Worm (Caenorhabditis elegans) whole organism, L2 larva: ENCODE results near the gene F25D1.3.

Experiments used
- C34F6.9 ChIP-seq: fragments of 150-350 bp; optimal IDR thresholded peaks from 2 replicates; lab custom pipeline; 2014; ENCODE audit warnings: missing biosample characterization, missing genetic modification characterization
- F13H6.1 ChIP-seq: sonication (generic microtip); optimal IDR thresholded peaks from 2 replicates; lab custom pipeline; 2016; ENCODE audit warnings: missing genetic modification characterization, missing compliant biosample characterization
- R02D3.7 ChIP-seq: fragments of 150-350 bp; optimal IDR thresholded peaks from 2 replicates; lab custom pipeline; 2014; ENCODE audit warnings: missing biosample characterization, missing genetic modification characterization
- Y55F3AM.14 ChIP-seq: fragments of 200-800 bp; sonication (Bioruptor generic); optimal IDR thresholded peaks from 2 replicates; lab custom pipeline; 2018; ENCODE audit warnings: mild to moderate bottlenecking, missing genetic modification characterization, missing compliant biosample characterization
- ZK546.5 ChIP-seq: sonication (generic microtip); optimal IDR thresholded peaks from 2 replicates; lab custom pipeline; 2017; ENCODE audit warnings: missing biosample characterization, missing genetic modification characterization
- aly-2 ChIP-seq: fragments of 150-350 bp; optimal IDR thresholded peaks from 2 replicates; lab custom pipeline; 2014; ENCODE audit warnings: missing biosample characterization, missing genetic modification characterization
- blmp-1 ChIP-seq: sonication (generic microtip); optimal IDR thresholded peaks from 2 replicates; lab custom pipeline; 2017; ENCODE audit warnings: missing genetic modification characterization, mild to moderate bottlenecking, missing compliant biosample characterization, antibody characterized with exemption, moderate library complexity; ENCODE audit not compliant: insufficient read depth
- ceh-16 ChIP-seq: fragments of 150-350 bp; optimal IDR thresholded peaks from 2 replicates; lab custom pipeline; 2014; ENCODE audit warnings: missing biosample characterization, missing genetic modification characterization
- crh-2 ChIP-seq: sonication (generic microtip); optimal IDR thresholded peaks from 2 replicates; lab custom pipeline; 2017; ENCODE audit warnings: missing biosample characterization, missing genetic modification characterization
- egl-27 ChIP-seq: sonication (generic microtip); optimal IDR thresholded peaks from 3 replicates; lab custom pipeline; 2017; ENCODE audit warnings: missing biosample characterization, missing genetic modification reagents, missing genetic modification characterization
- elt-1 ChIP-seq: fragments of 150-350 bp; optimal IDR thresholded peaks from 2 replicates; lab custom pipeline; 2014; ENCODE audit warnings: missing biosample characterization, missing genetic modification characterization
- elt-3 ChIP-seq: sonication (generic microtip); optimal IDR thresholded peaks from 2 replicates; lab custom pipeline; 2017; ENCODE audit warnings: missing biosample characterization, missing genetic modification characterization
- fos-1 ChIP-seq: fragments of 150-350 bp; optimal IDR thresholded peaks from 2 replicates; lab custom pipeline; 2014; ENCODE audit warnings: missing biosample characterization, missing genetic modification characterization
- gmeb-1 ChIP-seq: fragments of 150-350 bp; optimal IDR thresholded peaks from 2 replicates; lab custom pipeline; 2014; ENCODE audit warnings: missing biosample characterization, missing genetic modification characterization
- lin-11 ChIP-seq: fragments of 150-350 bp; sonication (generic microtip); optimal IDR thresholded peaks from 2 replicates; lab custom pipeline; 2014; ENCODE audit warnings: missing biosample characterization, missing genetic modification characterization, inconsistent platforms, mixed read lengths
- lin-39 ChIP-seq: fragments of 150-350 bp; optimal IDR thresholded peaks from 2 replicates; lab custom pipeline; 2014; ENCODE audit warnings: missing biosample characterization, missing genetic modification reagents, missing genetic modification characterization
- mbf-1 ChIP-seq: sonication (generic microtip); optimal IDR thresholded peaks from 2 replicates; lab custom pipeline; 2017; ENCODE audit warnings: missing biosample characterization, missing genetic modification characterization
- nhr-11 ChIP-seq: fragments of 150-350 bp; optimal IDR thresholded peaks from 2 replicates; lab custom pipeline; 2014; ENCODE audit warnings: missing biosample characterization, missing genetic modification characterization
- nhr-12 ChIP-seq: fragments of 150-350 bp; optimal IDR thresholded peaks from 2 replicates; lab custom pipeline; 2014; ENCODE audit warnings: missing biosample characterization, missing genetic modification characterization
- nhr-21 ChIP-seq: fragments of 150-350 bp; optimal IDR thresholded peaks from 2 replicates; lab custom pipeline; 2014; ENCODE audit warnings: missing biosample characterization, missing genetic modification characterization
- nhr-23 ChIP-seq: fragments of 150-350 bp; optimal IDR thresholded peaks from 2 replicates; lab custom pipeline; 2014; ENCODE audit warnings: missing biosample characterization, missing genetic modification reagents, missing genetic modification characterization
- nhr-25 ChIP-seq: fragments of 150-350 bp; sonication (generic microtip); optimal IDR thresholded peaks from 3 replicates; lab custom pipeline; 2014; ENCODE audit warnings: missing biosample characterization, missing genetic modification characterization
- nhr-6 ChIP-seq: fragments of 150-350 bp; optimal IDR thresholded peaks from 2 replicates; lab custom pipeline; 2014; ENCODE audit warnings: missing biosample characterization, missing genetic modification characterization
- peb-1 ChIP-seq: fragments of 150-350 bp; optimal IDR thresholded peaks from 2 replicates; lab custom pipeline; 2014; ENCODE audit warnings: missing biosample characterization, missing genetic modification characterization
- sma-3 ChIP-seq: sonication (generic microtip); optimal IDR thresholded peaks from 2 replicates; lab custom pipeline; 2016; ENCODE audit warnings: missing genetic modification reagents, missing genetic modification characterization, missing compliant biosample characterization
- sma-9 ChIP-seq, 2 experiments: fragments of 150-350 bp in 1 of 2; sonication (generic microtip) in 1 of 2; optimal IDR thresholded peaks; 2 replicates each; lab custom pipeline; 2014 to 2016; ENCODE audit warnings: missing genetic modification characterization in 2 of 2, mild to moderate bottlenecking in 1 of 2, missing biosample characterization in 1 of 2, missing compliant biosample characterization in 1 of 2, missing genetic modification reagents in 1 of 2, moderate library complexity in 1 of 2
- unc-39 ChIP-seq: fragments of 150-350 bp; optimal IDR thresholded peaks from 2 replicates; lab custom pipeline; 2014; ENCODE audit warnings: missing biosample characterization, missing genetic modification characterization
- unc-62 ChIP-seq: fragments of 150-350 bp; optimal IDR thresholded peaks from 2 replicates; lab custom pipeline; 2014; ENCODE audit warnings: missing biosample characterization, missing genetic modification reagents, missing genetic modification characterization
- zag-1 ChIP-seq: fragments of 150-350 bp; optimal IDR thresholded peaks from 2 replicates; lab custom pipeline; 2014; ENCODE audit warnings: missing biosample characterization, missing genetic modification characterization
- ztf-11 ChIP-seq: sonication (generic microtip); optimal IDR thresholded peaks from 2 replicates; lab custom pipeline; 2017; ENCODE audit warnings: missing biosample characterization, missing genetic modification characterization
- ztf-4 ChIP-seq: fragments of 150-350 bp; optimal IDR thresholded peaks from 2 replicates; lab custom pipeline; 2014; ENCODE audit warnings: missing biosample characterization, missing genetic modification characterization

The F25D1.3 gene

ce11 chrV:10548981-10549380 lies 20.5 kb downstream of the F25D1.3 start, which contains the start of gene srd-34:
TSS of gene srd-34 (minus strand) at chrV:10549081.
- TF ChIP-seq elt-1 (tag; lab: Kevin White, UChicago) (no peak), zag-1 (tag; lab: Kevin White, UChicago) (no peak), F13H6.1 (tag; lab: Kevin White, UChicago) (no peak), aly-2 (tag; lab: Kevin White, UChicago) (no peak), nhr-12 (tag; lab: Kevin White, UChicago) (no peak), lin-39 (tag; lab: Kevin White, UChicago) (no peak), crh-2 (tag; lab: Kevin White, UChicago) (no peak), ZK546.5 (tag; lab: Kevin White, UChicago) (no peak), nhr-21 (tag; lab: Kevin White, UChicago) (no peak), sma-9 (GFP tag; optimal IDR thresholded peaks at IDR 0.05; lab: Kevin White, UChicago) (no peak), sma-9 (tag; optimal IDR thresholded peaks at IDR 0.05; lab: Kevin White, UChicago) (no peak), egl-27 (no peak), unc-62 (GFP tag; lab: Kevin White, UChicago) (no peak), blmp-1 (tag; lab: Kevin White, UChicago) (no peak), ztf-11 (tag; lab: Kevin White, UChicago) (no peak), R02D3.7 (tag; lab: Kevin White, UChicago) (no peak), C34F6.9 (tag; lab: Kevin White, UChicago) (no peak), ceh-16 (no peak)

ce11 chrV:10549717-10550116 lies 21.2 kb downstream of the F25D1.3 start, which contains the start of gene F32G8.2:
TSS of gene F32G8.2 (plus strand) at chrV:10550017.
- TF ChIP-seq ceh-16 (no peak), ZK546.5 (tag; lab: Kevin White, UChicago) (no peak), unc-39 (tag; lab: Kevin White, UChicago) (no peak), nhr-23 (tag; lab: Kevin White, UChicago) (no peak)

ce11 chrV:10555239-10555638 lies 26.7 kb downstream of the F25D1.3 start, which contains the start of gene F32G8.3:
TSS of gene F32G8.3 (minus strand) at chrV:10555339.
- TF ChIP-seq nhr-21 (tag; lab: Kevin White, UChicago) (no peak), sma-9 (GFP tag; optimal IDR thresholded peaks at IDR 0.05; lab: Kevin White, UChicago) (no peak), sma-9 (tag; optimal IDR thresholded peaks at IDR 0.05; lab: Kevin White, UChicago) (no peak), nhr-11 (no peak), gmeb-1 (tag; lab: Kevin White, UChicago) (no peak), fos-1 (tag; lab: Kevin White, UChicago) (no peak), lin-11 (no peak), ztf-4 (no peak), blmp-1 (tag; lab: Kevin White, UChicago) (no peak), crh-2 (tag; lab: Kevin White, UChicago) (no peak)

ce11 chrV:10556362-10556761 lies 27.8 kb downstream of the F25D1.3 start:
- TF ChIP-seq sma-3 (GFP tag; lab: Kevin White, UChicago): peak; percentile 54
- TF ChIP-seq ceh-16: no peak

ce11 chrV:10557094-10557493 lies 28.6 kb downstream of the F25D1.3 start:
- TF ChIP-seq nhr-21 (tag; lab: Kevin White, UChicago): peak; percentile 24
- TF ChIP-seq elt-3 (tag; lab: Kevin White, UChicago): no peak
- peak; percentile 43 for TF ChIP-seq sma-9 (GFP tag; optimal IDR thresholded peaks at IDR 0.05; lab: Kevin White, UChicago)
- no peak for TF ChIP-seq sma-9 (tag; optimal IDR thresholded peaks at IDR 0.05; lab: Kevin White, UChicago)
- TF ChIP-seq blmp-1 (tag; lab: Kevin White, UChicago): peak; percentile 3
- TF ChIP-seq R02D3.7 (tag; lab: Kevin White, UChicago): no peak
- TF ChIP-seq fos-1 (tag; lab: Kevin White, UChicago): peak; percentile 7
- TF ChIP-seq crh-2 (tag; lab: Kevin White, UChicago): peak; percentile 1
- TF ChIP-seq nhr-25 (tag; lab: Kevin White, UChicago): no peak
- peak; percentile 63 for TF ChIP-seq sma-3 (GFP tag; lab: Kevin White, UChicago)
- no peak for TF ChIP-seq unc-39 (tag; lab: Kevin White, UChicago)
- no peak for TF ChIP-seq nhr-6 (tag; lab: Kevin White, UChicago)

ce11 chrV:10557676-10558075 lies 29.2 kb downstream of the F25D1.3 start, which contains the start of gene best-14:
TSS of gene best-14 (plus strand) at chrV:10557976.
- TF ChIP-seq nhr-11 (no peak), ZK546.5 (tag; lab: Kevin White, UChicago) (no peak), mbf-1 (tag; lab: Kevin White, UChicago) (no peak), aly-2 (tag; lab: Kevin White, UChicago) (no peak), zag-1 (tag; lab: Kevin White, UChicago) (no peak), sma-9 (GFP tag; optimal IDR thresholded peaks at IDR 0.05; lab: Kevin White, UChicago) (no peak), sma-9 (tag; optimal IDR thresholded peaks at IDR 0.05; lab: Kevin White, UChicago) (no peak), peb-1 (tag; lab: Kevin White, UChicago) (no peak), sma-3 (GFP tag; lab: Kevin White, UChicago) (no peak), Y55F3AM.14 (GFP tag; lab: Kevin White, UChicago) (no peak), R02D3.7 (tag; lab: Kevin White, UChicago) (no peak), nhr-25 (tag; lab: Kevin White, UChicago) (no peak), elt-3 (tag; lab: Kevin White, UChicago) (no peak)
